Worm (Caenorhabditis elegans): Measurements from ENCODE around the gene fbxc-52.

The fbxc-52 gene

ce11 chrII:3682770-3683234 is 34.3 kb upstream of the fbxc-52 start, which contains the start of gene F19B10.1 (continued):
- TF ChIP-seq hsf-1 (GFP tag; IDR thresholded peaks at IDR 0.05) (no peak), dox-1 (GFP tag; IDR thresholded peaks at IDR 0.05) (0 out of 2 replicates have a peak, but pooled peaks have one; percentile 44)

- TF ChIP-seq Y67H2A.10 (GFP tag; conservative IDR thresholded peaks at IDR 0.05) (no peak), sptf-2 (GFP tag; optimal IDR thresholded peaks at IDR 0.05) (no peak), lir-1 (GFP tag; conservative IDR thresholded peaks at IDR 0.05) (no peak), nfyb-1 (GFP tag; IDR thresholded peaks at IDR 0.05) (0 out of 2 replicates have a peak, but pooled peaks have one; percentile 55), nhr-80 (tag; optimal IDR thresholded peaks at IDR 0.05) (peak; percentile 4), tbp1 (GFP tag; optimal IDR thresholded peaks at IDR 0.05) (no peak), atf-7 (tag; optimal IDR thresholded peaks at IDR 0.05) (peak; percentile 64), mxl-1 (tag; optimal IDR thresholded peaks at IDR 0.05) (no peak), cebp-1 (GFP tag; IDR thresholded peaks at IDR 0.05) (peak; percentile 95), cebp-1 (tag; optimal IDR thresholded peaks at IDR 0.05) (peak; percentile 99), T07F8.4 (tag; optimal IDR thresholded peaks at IDR 0.05) (no peak), attf-6 (GFP tag; IDR thresholded peaks at IDR 0.05) (no peak)
Observed at ce11 chrII:3684487-3685067, 32.5 kb upstream of the fbxc-52 start.

- no peak for TF ChIP-seq F22D6.2 (tag; optimal IDR thresholded peaks at IDR 0.05)
- no peak for TF ChIP-seq C17E4.6 (GFP tag; IDR thresholded peaks at IDR 0.05)
- TF ChIP-seq lin-26 (GFP tag; IDR thresholded peaks at IDR 0.05): no peak
- no peak for TF ChIP-seq let-607 (tag; optimal IDR thresholded peaks at IDR 0.05)
- no peak for TF ChIP-seq pha-4 (tag; optimal IDR thresholded peaks at IDR 0.05)
- TF ChIP-seq ekl-4 (GFP tag; IDR thresholded peaks at IDR 0.05): no peak
- 0 out of 2 replicates have a peak, but pooled peaks have one; percentile 21 for TF ChIP-seq ceh-58 (GFP tag; IDR thresholded peaks at IDR 0.05)
- TF ChIP-seq F57C9.4 (tag; optimal IDR thresholded peaks at IDR 0.05): no peak
- no peak for TF ChIP-seq F37B4.10 (GFP tag; IDR thresholded peaks at IDR 0.05)
- no peak for TF ChIP-seq snpc-3.4 (tag; optimal IDR thresholded peaks at IDR 0.05)
- TF ChIP-seq bed-1 (GFP tag; IDR thresholded peaks at IDR 0.05): no peak
- no peak for TF ChIP-seq madf-6 (GFP tag; IDR thresholded peaks at IDR 0.05)
- TF ChIP-seq pbrm-1 (GFP tag; IDR thresholded peaks at IDR 0.05): no peak
- no peak for TF ChIP-seq rcor-1 (GFP tag; IDR thresholded peaks at IDR 0.05)
- TF ChIP-seq aptf-3 (GFP tag; IDR thresholded peaks at IDR 0.05): no peak
- TF ChIP-seq K11D2.4 (GFP tag; IDR thresholded peaks at IDR 0.05): 0 out of 2 replicates have a peak, but pooled peaks have one; percentile 30
- no peak for TF ChIP-seq cebp-1 (GFP tag; IDR thresholded peaks at IDR 0.05)
- no peak for TF ChIP-seq cebp-1 (tag; optimal IDR thresholded peaks at IDR 0.05)
- no peak for TF ChIP-seq F10E7.11 (tag; optimal IDR thresholded peaks at IDR 0.05)
- TF ChIP-seq egrh-3 (GFP tag; IDR thresholded peaks at IDR 0.05): peak; percentile 27; the same call in 1 of the 2 replicates
- TF ChIP-seq mes-4 (tag; optimal IDR thresholded peaks at IDR 0.05): no peak
- TF ChIP-seq B0261.1 (tag; optimal IDR thresholded peaks at IDR 0.05): no peak
- no peak for TF ChIP-seq nfyb-1 (GFP tag; IDR thresholded peaks at IDR 0.05)
- peak; percentile 73 for TF ChIP-seq zfh-2 (GFP tag; conservative IDR thresholded peaks at IDR 0.05)
Observed at ce11 chrII:3688333-3688732, 28.7 kb upstream of the fbxc-52 start, which contains the start of gene ifas-1. Gene ifas-1 (minus strand): TSS chrII:3688719.

ce11 chrII:3690646-3691045 is 26.4 kb upstream of the fbxc-52 start, which contains the start of gene srx-101:
Gene srx-101 (minus strand): TSS chrII:3690746.
- no peak for TF ChIP-seq egl-18 (GFP tag; IDR thresholded peaks at IDR 0.05)
- TF ChIP-seq ceh-58 (GFP tag; IDR thresholded peaks at IDR 0.05): no peak
- TF ChIP-seq K11D2.4 (GFP tag; IDR thresholded peaks at IDR 0.05): no peak
- no peak for TF ChIP-seq nhr-120 (GFP tag; IDR thresholded peaks at IDR 0.05)

All from whole organism, young adult.